Worm (Caenorhabditis elegans): Measurements from ENCODE around the gene Y14H12B.1.

- TF ChIP-seq pqm-1 (tag; optimal IDR thresholded peaks at IDR 0.05) = no peak
- TF ChIP-seq aly-2 (tag; optimal IDR thresholded peaks at IDR 0.05) = no peak
- no peak for TF ChIP-seq hmg-11 (tag; optimal IDR thresholded peaks at IDR 0.05)
- TF ChIP-seq elt-1 (tag; optimal IDR thresholded peaks at IDR 0.05) = no peak
- no peak for TF ChIP-seq ceh-82 (tag; optimal IDR thresholded peaks at IDR 0.05)
- TF ChIP-seq sea-2 (GFP tag; optimal IDR thresholded peaks at IDR 0.05) = no peak
- no peak for TF ChIP-seq fos-1 (tag; optimal IDR thresholded peaks at IDR 0.05)
- TF ChIP-seq daf-12 (tag; optimal IDR thresholded peaks at IDR 0.05) = no peak
- no peak for TF ChIP-seq lin-39 (tag; optimal IDR thresholded peaks at IDR 0.05)
- no peak for TF ChIP-seq nhr-77 (tag; optimal IDR thresholded peaks at IDR 0.05)
- no peak for TF ChIP-seq nhr-28 (tag; optimal IDR thresholded peaks at IDR 0.05)
- TF ChIP-seq nhr-76 (tag; optimal IDR thresholded peaks at IDR 0.05) = no peak
- TF ChIP-seq ceh-28 (tag; optimal IDR thresholded peaks at IDR 0.05) = no peak
These were observed 31.4 kb upstream of the Y14H12B.1 start, which contains the start of gene F53C3.3 for ce11 chrII:3902798-3903197.

Measured in whole organism, L3 larva.